Fruit fly (Drosophila melanogaster) Kc167 (cell line): Measurements from ENCODE around the gene ais.

Experiments used
- Myc ChIP-seq: fragments of >200 bp; optimal IDR thresholded peaks from 2 replicates; lab custom pipeline; 2017; ENCODE audit warnings: missing external identifiers
- Sin3A ChIP-seq: fragments of >200 bp; optimal IDR thresholded peaks from 2 replicates; lab custom pipeline; 2018; ENCODE audit warnings: missing external identifiers
- h ChIP-seq: fragments of >200 bp; optimal IDR thresholded peaks from 3 replicates; lab custom pipeline; 2018; ENCODE audit warnings: missing external identifiers
- insv ChIP-seq: fragments of >200 bp; optimal IDR thresholded peaks from 3 replicates; lab custom pipeline; 2018; ENCODE audit warnings: missing external identifiers
- psq ChIP-seq: fragments of >200 bp; optimal IDR thresholded peaks from 2 replicates; lab custom pipeline; 2017; ENCODE audit warnings: missing external identifiers
- ttk ChIP-seq: sonication (Bioruptor generic); optimal IDR thresholded peaks from 2 replicates; lab custom pipeline; 2017; ENCODE audit warnings: missing external identifiers

DNA sequence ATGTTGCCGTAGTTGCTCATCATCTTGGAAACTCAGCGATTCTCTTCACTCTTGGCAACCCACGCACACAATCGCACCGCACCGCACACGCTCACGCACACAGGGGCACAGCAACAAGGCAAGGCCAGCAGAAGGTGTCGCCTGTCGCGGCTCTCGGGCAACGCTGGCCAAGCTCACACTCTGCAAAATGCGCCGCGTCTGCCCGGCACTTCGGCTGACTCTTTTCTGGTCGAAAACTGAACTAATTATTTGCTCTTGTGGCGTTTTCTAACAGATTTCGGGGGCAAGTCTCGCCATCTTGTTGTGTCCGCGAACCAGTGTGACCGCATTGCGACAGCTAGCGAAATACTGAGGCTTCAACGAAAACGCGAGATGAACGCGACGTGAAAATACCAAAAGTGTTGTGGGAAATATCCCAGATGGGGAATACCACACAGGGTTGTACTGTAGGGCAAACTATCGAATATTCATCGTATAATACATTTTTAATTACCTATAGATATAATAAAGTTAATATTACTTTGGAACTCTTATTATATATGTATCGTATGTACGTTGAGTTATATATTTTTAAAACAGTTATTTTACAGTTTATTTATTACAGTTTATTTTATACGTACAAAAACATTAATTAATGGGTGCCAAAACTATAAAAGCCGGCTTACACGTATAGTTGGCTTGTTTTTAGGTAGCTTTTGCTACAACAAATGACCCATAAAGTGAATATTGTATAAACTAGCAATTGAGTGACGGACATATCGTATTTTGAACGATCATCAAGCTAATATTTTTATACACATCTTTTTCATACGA is 41.9 kb upstream of the ais start, which contains the start of the genes MED19 and CG7430:
- TF ChIP-seq Myc: no peak
- TF ChIP-seq Sin3A: no peak
- TF ChIP-seq ttk (lab: Kevin White, UChicago): no peak
- no peak for TF ChIP-seq h (lab: Kevin White, UChicago)
- no peak for TF ChIP-seq psq (lab: Kevin White, UChicago)
- no peak for TF ChIP-seq insv
